Worm (Caenorhabditis elegans): Measurements from ENCODE around the gene K07H8.7.

Gene K07H8.7

DNA sequence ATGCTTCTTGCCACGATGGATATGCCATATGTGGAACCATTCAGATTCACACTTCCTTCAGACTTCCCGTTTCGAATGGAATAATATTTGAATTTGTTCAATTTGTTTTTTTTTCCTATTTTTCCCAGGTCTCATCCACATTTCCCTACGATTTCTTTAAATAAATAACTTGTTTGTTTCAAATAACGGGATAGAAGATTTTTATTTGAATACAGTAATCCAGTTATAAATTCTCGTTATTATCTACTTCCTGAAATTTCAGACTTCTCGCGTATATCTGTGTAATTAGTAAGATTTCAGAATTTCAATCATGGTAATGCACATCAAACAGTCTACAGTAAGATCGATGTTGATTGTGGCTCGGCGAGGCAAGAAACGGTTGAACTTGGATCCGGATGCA is 40.7 kb upstream of the K07H8.7 start, which contains the start of gene F35H10.5:
TSS of gene F35H10.5 (plus strand) at position 301 of the 400 bp plus-strand sequence.
- no peak for TF ChIP-seq crh-2 (tag; optimal IDR thresholded peaks at IDR 0.05)
- no peak for TF ChIP-seq nhr-129 (tag; optimal IDR thresholded peaks at IDR 0.05)
- TF ChIP-seq sem-4 (tag; optimal IDR thresholded peaks at IDR 0.05): no peak
- no peak for TF ChIP-seq nhr-237 (tag; optimal IDR thresholded peaks at IDR 0.05)
- TF ChIP-seq zag-1 (tag; optimal IDR thresholded peaks at IDR 0.05): no peak
- TF ChIP-seq sma-3 (GFP tag; optimal IDR thresholded peaks at IDR 0.05): no peak
- TF ChIP-seq nhr-6 (tag; optimal IDR thresholded peaks at IDR 0.05): no peak
- no peak for TF ChIP-seq C34F6.9 (tag; optimal IDR thresholded peaks at IDR 0.05)
- TF ChIP-seq mdl-1 (tag; optimal IDR thresholded peaks at IDR 0.05): no peak
- TF ChIP-seq R02D3.7 (tag; optimal IDR thresholded peaks at IDR 0.05): no peak

DNA sequence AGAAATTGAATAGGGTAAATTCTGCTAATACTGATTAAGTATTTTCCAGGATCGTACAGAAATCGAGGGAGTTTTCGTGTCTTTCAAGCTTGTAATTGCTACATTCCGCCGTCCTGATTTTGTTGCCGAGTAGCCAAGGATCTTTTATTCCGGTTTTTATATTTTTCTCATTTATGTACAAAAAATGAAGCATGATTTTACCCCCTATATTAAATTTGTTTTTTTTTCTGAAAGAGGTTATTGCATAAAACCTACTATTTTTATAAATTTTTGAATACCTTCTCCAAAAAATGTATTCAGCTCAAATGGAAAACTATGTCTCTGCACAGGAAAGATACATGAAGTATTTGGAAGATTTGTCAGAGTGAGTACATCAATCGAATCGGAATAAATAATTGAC is 39.8 kb upstream of the K07H8.7 start, which contains the start of gene F35H10.6:
TSS of gene F35H10.6 (plus strand) at position 301 of the 400 bp plus-strand sequence.
- TF ChIP-seq elt-3 (tag; optimal IDR thresholded peaks at IDR 0.05) (no peak), mab-5 (tag; optimal IDR thresholded peaks at IDR 0.05) (no peak), nhr-77 (tag; optimal IDR thresholded peaks at IDR 0.05) (no peak), nhr-23 (tag; optimal IDR thresholded peaks at IDR 0.05) (no peak), F13H6.1 (tag; optimal IDR thresholded peaks at IDR 0.05) (no peak), sma-9 (GFP tag; optimal IDR thresholded peaks at IDR 0.05) (no peak), sma-9 (tag; optimal IDR thresholded peaks at IDR 0.05) (no peak), ceh-82 (tag; optimal IDR thresholded peaks at IDR 0.05) (no peak), aly-2 (tag; optimal IDR thresholded peaks at IDR 0.05) (no peak)

ce11 chrIV:8297192-8297591 is 37.4 kb upstream of the K07H8.7 start, which contains the start of gene nprl-3:
Gene nprl-3, plus strand, starts transcription at chrIV:8297492.
- TF ChIP-seq ztf-4 (tag; optimal IDR thresholded peaks at IDR 0.05) (no peak), C34F6.9 (tag; optimal IDR thresholded peaks at IDR 0.05) (no peak), sma-9 (GFP tag; optimal IDR thresholded peaks at IDR 0.05) (no peak), sma-9 (tag; optimal IDR thresholded peaks at IDR 0.05) (no peak), skn-1 (tag; optimal IDR thresholded peaks at IDR 0.05) (no peak), sem-4 (tag; optimal IDR thresholded peaks at IDR 0.05) (no peak), ama-1 (optimal IDR thresholded peaks at IDR 0.05) (no peak), lsy-2 (tag; optimal IDR thresholded peaks at IDR 0.05) (no peak), gmeb-1 (tag; optimal IDR thresholded peaks at IDR 0.05) (no peak), peb-1 (tag; optimal IDR thresholded peaks at IDR 0.05) (no peak), unc-39 (tag; optimal IDR thresholded peaks at IDR 0.05) (no peak), unc-55 (GFP tag; optimal IDR thresholded peaks at IDR 0.05) (no peak), elt-3 (tag; optimal IDR thresholded peaks at IDR 0.05) (no peak), snpc-4 (tag; optimal IDR thresholded peaks at IDR 0.05) (no peak), nhr-129 (tag; optimal IDR thresholded peaks at IDR 0.05) (no peak), Y55F3AM.14 (GFP tag; optimal IDR thresholded peaks at IDR 0.05) (no peak), dmd-4 (tag; optimal IDR thresholded peaks at IDR 0.05) (no peak), elt-1 (tag; optimal IDR thresholded peaks at IDR 0.05) (no peak), alr-1 (tag; optimal IDR thresholded peaks at IDR 0.05) (no peak), nhr-10 (tag; optimal IDR thresholded peaks at IDR 0.05) (no peak), sma-3 (GFP tag; optimal IDR thresholded peaks at IDR 0.05) (no peak)

DNA sequence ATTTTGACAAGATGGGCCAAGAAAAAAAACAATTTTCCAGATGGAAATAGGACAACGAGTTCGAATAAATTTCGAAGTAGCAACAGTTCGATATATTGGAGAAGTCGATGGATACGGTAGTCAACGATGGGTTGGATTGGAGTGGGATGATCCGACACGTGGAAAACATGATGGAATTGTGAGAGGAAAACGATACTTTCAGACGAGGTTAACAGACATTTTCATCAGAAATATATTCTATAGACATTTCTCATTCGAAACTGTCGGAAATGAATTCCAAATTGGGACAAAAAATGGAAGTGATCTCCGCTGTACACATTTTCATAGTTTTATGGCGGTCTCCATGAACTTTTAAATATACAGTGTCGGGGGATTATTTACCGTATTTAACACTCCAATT is 34.8 kb upstream of the K07H8.7 start, which contains the start of gene tbce-1:
TSS of gene tbce-1 (plus strand) at position 41 of the 400 bp plus-strand sequence.
- TF ChIP-seq nhr-6 (tag; optimal IDR thresholded peaks at IDR 0.05) (no peak), skn-1 (tag; optimal IDR thresholded peaks at IDR 0.05) (no peak), fos-1 (tag; optimal IDR thresholded peaks at IDR 0.05) (no peak), elt-3 (tag; optimal IDR thresholded peaks at IDR 0.05) (no peak), nhr-77 (tag; optimal IDR thresholded peaks at IDR 0.05) (no peak), gmeb-1 (tag; optimal IDR thresholded peaks at IDR 0.05) (no peak), unc-39 (tag; optimal IDR thresholded peaks at IDR 0.05) (no peak), sem-4 (tag; optimal IDR thresholded peaks at IDR 0.05) (no peak), F13H6.1 (tag; optimal IDR thresholded peaks at IDR 0.05) (no peak), nhr-21 (tag; optimal IDR thresholded peaks at IDR 0.05) (no peak), C34F6.9 (tag; optimal IDR thresholded peaks at IDR 0.05) (no peak)

ce11 chrIV:8291232-8291631 is 31.4 kb upstream of the K07H8.7 start, which contains the start of gene K07H8.2:
Gene K07H8.2, plus strand, starts transcription at chrIV:8291532.
- no peak for TF ChIP-seq ZK546.5 (tag; optimal IDR thresholded peaks at IDR 0.05)
- no peak for TF ChIP-seq ztf-11 (tag; optimal IDR thresholded peaks at IDR 0.05)
- TF ChIP-seq blmp-1 (tag; optimal IDR thresholded peaks at IDR 0.05; ENCODE audit: insufficient read depth): no peak
- TF ChIP-seq unc-62 (GFP tag; optimal IDR thresholded peaks at IDR 0.05): no peak
- TF ChIP-seq Y55F3AM.14 (GFP tag; optimal IDR thresholded peaks at IDR 0.05): no peak
- TF ChIP-seq aly-2 (tag; optimal IDR thresholded peaks at IDR 0.05): no peak
- no peak for TF ChIP-seq nhr-23 (tag; optimal IDR thresholded peaks at IDR 0.05)

Data from whole organism, L2 larva.